Fruit fly (Drosophila melanogaster) whole organism, embryonic: Measurements from ENCODE around the gene CG12289.

Experiments used
- CG11093 ChIP-seq: fragments of 200-800 bp; sonication (Bioruptor generic); IDR thresholded peaks from 3 replicates; pipeline ENCODE4 v1.3.6; 2022; ENCODE audit warnings: missing biosample characterization, missing genetic modification characterization
- CG12236 ChIP-seq: fragments of 200-800 bp; sonication (Bioruptor generic); optimal IDR thresholded peaks from 2 replicates; lab custom pipeline; 2016; ENCODE audit warnings: missing biosample characterization, missing genetic modification characterization

DNA sequence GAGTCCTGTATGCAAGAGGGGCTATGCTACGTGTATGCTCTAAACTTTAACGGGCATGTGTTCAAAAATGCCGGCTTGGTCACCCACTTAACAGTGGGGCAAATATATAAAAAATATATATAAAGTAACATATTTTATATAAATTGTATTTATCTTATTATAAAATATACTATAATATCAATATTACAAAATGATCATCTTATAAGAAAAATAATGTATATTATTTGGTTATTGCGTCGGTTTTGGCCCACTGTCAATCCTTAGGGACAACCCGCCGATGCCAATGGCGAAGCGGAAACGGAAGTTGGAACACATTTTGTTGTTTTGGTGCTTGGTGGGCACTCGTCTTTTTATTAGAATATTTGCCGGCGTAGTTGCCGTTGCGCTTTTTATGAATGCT is 7.7 kb downstream of the CG12289 start:
- TF ChIP-seq CG11093 (GFP tag; lab: Robert Waterston, UW), result no peak
- no peak for TF ChIP-seq CG12236
